Worm (Caenorhabditis elegans) whole organism, L3 larva: ENCODE measurements around the gene C45B11.6.

ENCODE experiments used
- R02D3.7 ChIP-seq: fragments of 150-350 bp; optimal IDR thresholded peaks from 2 replicates; lab custom pipeline; 2014; ENCODE audit warnings: missing biosample characterization, missing genetic modification characterization
- aly-2 ChIP-seq: fragments of 150-350 bp; optimal IDR thresholded peaks from 2 replicates; lab custom pipeline; 2014; ENCODE audit warnings: missing biosample characterization, missing genetic modification characterization
- ama-1 ChIP-seq: fragments of 150-350 bp; optimal IDR thresholded peaks from 2 replicates; lab custom pipeline; 2018
- ceh-16 ChIP-seq: sonication (generic microtip); optimal IDR thresholded peaks from 2 replicates; lab custom pipeline; 2017; ENCODE audit warnings: missing biosample characterization, missing genetic modification characterization
- ceh-28 ChIP-seq: fragments of 150-350 bp; optimal IDR thresholded peaks from 2 replicates; lab custom pipeline; 2014; ENCODE audit warnings: missing biosample characterization, missing genetic modification reagents, missing genetic modification characterization
- ceh-9 ChIP-seq: sonication (generic microtip); optimal IDR thresholded peaks from 2 replicates; lab custom pipeline; 2018; ENCODE audit warnings: missing biosample characterization, missing genetic modification characterization
- daf-12 ChIP-seq: fragments of 150-350 bp; optimal IDR thresholded peaks from 2 replicates; lab custom pipeline; 2014; ENCODE audit warnings: missing biosample characterization, missing genetic modification reagents, missing genetic modification characterization
- egl-27 ChIP-seq: sonication (generic microtip); optimal IDR thresholded peaks from 4 replicates; lab custom pipeline; 2017; ENCODE audit warnings: missing biosample characterization, missing genetic modification reagents, missing genetic modification characterization
- egl-5 ChIP-seq: fragments of 150-350 bp; optimal IDR thresholded peaks from 2 replicates; lab custom pipeline; 2017; ENCODE audit warnings: missing biosample characterization, missing genetic modification reagents, missing genetic modification characterization, inconsistent platforms
- elt-1 ChIP-seq: fragments of 150-350 bp; optimal IDR thresholded peaks from 2 replicates; lab custom pipeline; 2014; ENCODE audit warnings: missing biosample characterization, missing genetic modification characterization
- elt-2 ChIP-seq: sonication (generic microtip); optimal IDR thresholded peaks from 2 replicates; lab custom pipeline; 2016; ENCODE audit warnings: missing genetic modification reagents, mild to moderate bottlenecking, missing genetic modification characterization, missing compliant biosample characterization
- elt-3 ChIP-seq, 3 experiments: fragments of 150-350 bp in 1 of 3; sonication (generic microtip) in 2 of 3; optimal IDR thresholded peaks; 2 replicates in 2 of 3; 4 replicates in 1 of 3; lab custom pipeline; 2014 to 2017; ENCODE audit warnings: missing biosample characterization in 3 of 3, missing genetic modification characterization in 3 of 3
- eor-1 ChIP-seq, 2 experiments: fragments of 150-350 bp; optimal IDR thresholded peaks; 2 replicates each; lab custom pipeline; 2014 to 2018; ENCODE audit warnings: missing biosample characterization in 2 of 2, missing genetic modification characterization in 2 of 2
- fkh-10 ChIP-seq: sonication (generic microtip); optimal IDR thresholded peaks from 2 replicates; lab custom pipeline; 2017; ENCODE audit warnings: missing biosample characterization, missing genetic modification reagents, missing genetic modification characterization
- fkh-2 ChIP-seq: fragments of 150-350 bp; optimal IDR thresholded peaks from 2 replicates; lab custom pipeline; 2014; ENCODE audit warnings: missing biosample characterization, missing genetic modification reagents, missing genetic modification characterization
- fos-1 ChIP-seq: fragments of 150-350 bp; optimal IDR thresholded peaks from 2 replicates; lab custom pipeline; 2014; ENCODE audit warnings: missing biosample characterization, missing genetic modification characterization
- hmg-11 ChIP-seq: sonication (generic microtip); optimal IDR thresholded peaks from 2 replicates; lab custom pipeline; 2016; ENCODE audit warnings: missing genetic modification characterization, missing compliant biosample characterization
- jun-1 ChIP-seq: fragments of 150-350 bp; optimal IDR thresholded peaks from 2 replicates; lab custom pipeline; 2014; ENCODE audit warnings: missing biosample characterization, missing genetic modification reagents, missing genetic modification characterization
- lin-15B ChIP-seq: fragments of 150-350 bp; optimal IDR thresholded peaks from 2 replicates; lab custom pipeline; 2014; ENCODE audit warnings: missing biosample characterization, missing genetic modification characterization
- mdl-1 ChIP-seq: fragments of 150-350 bp; optimal IDR thresholded peaks from 2 replicates; lab custom pipeline; 2014; ENCODE audit warnings: missing biosample characterization, missing genetic modification characterization
- nfya-1 ChIP-seq: sonication (generic microtip); optimal IDR thresholded peaks from 2 replicates; lab custom pipeline; 2017; ENCODE audit warnings: missing genetic modification characterization, mild to moderate bottlenecking, missing compliant biosample characterization, antibody characterized with exemption, moderate library complexity; ENCODE audit not compliant: insufficient read depth
- nhr-11 ChIP-seq: fragments of 150-350 bp; optimal IDR thresholded peaks from 2 replicates; lab custom pipeline; 2014; ENCODE audit warnings: missing biosample characterization, missing genetic modification characterization
- nhr-12 ChIP-seq: fragments of 150-350 bp; optimal IDR thresholded peaks from 2 replicates; lab custom pipeline; 2014; ENCODE audit warnings: missing biosample characterization, missing genetic modification characterization
- nhr-23 ChIP-seq: fragments of 150-350 bp; optimal IDR thresholded peaks from 2 replicates; lab custom pipeline; 2014; ENCODE audit warnings: missing biosample characterization, missing genetic modification reagents, missing genetic modification characterization
- nhr-237 ChIP-seq: fragments of 150-350 bp; optimal IDR thresholded peaks from 2 replicates; lab custom pipeline; 2014; ENCODE audit warnings: missing biosample characterization, missing genetic modification characterization
- nhr-25 ChIP-seq: sonication (generic microtip); optimal IDR thresholded peaks from 2 replicates; lab custom pipeline; 2017; ENCODE audit warnings: missing biosample characterization, missing genetic modification characterization
- nhr-28 ChIP-seq: fragments of 150-350 bp; optimal IDR thresholded peaks from 2 replicates; lab custom pipeline; 2014; ENCODE audit warnings: missing biosample characterization, missing genetic modification characterization
- nhr-43 ChIP-seq: sonication (generic microtip); optimal IDR thresholded peaks from 2 replicates; lab custom pipeline; 2016; ENCODE audit warnings: mild to moderate bottlenecking, missing genetic modification characterization, missing compliant biosample characterization; ENCODE audit not compliant: poor library complexity, severe bottlenecking
- nhr-67 ChIP-seq: fragments of 150-350 bp; optimal IDR thresholded peaks from 2 replicates; lab custom pipeline; 2014; ENCODE audit warnings: missing biosample characterization, missing genetic modification characterization
- nhr-76 ChIP-seq: fragments of 150-350 bp; sonication (generic microtip); optimal IDR thresholded peaks from 5 replicates; lab custom pipeline; 2014; ENCODE audit warnings: missing biosample characterization, missing genetic modification characterization
- nhr-77 ChIP-seq: fragments of 150-350 bp; optimal IDR thresholded peaks from 2 replicates; lab custom pipeline; 2014; ENCODE audit warnings: missing biosample characterization, missing genetic modification characterization
- pha-4 ChIP-seq: fragments of 150-350 bp; optimal IDR thresholded peaks from 2 replicates; lab custom pipeline; 2014; ENCODE audit warnings: missing biosample characterization, missing genetic modification reagents, missing genetic modification characterization
- pqm-1 ChIP-seq: fragments of 150-350 bp; optimal IDR thresholded peaks from 2 replicates; lab custom pipeline; 2017; ENCODE audit warnings: missing biosample characterization, missing genetic modification characterization, inconsistent platforms
- sea-2 ChIP-seq: fragments of 150-350 bp; sonication (generic microtip); optimal IDR thresholded peaks from 4 replicates; lab custom pipeline; 2014; ENCODE audit warnings: missing biosample characterization, missing genetic modification reagents, missing genetic modification characterization
- snpc-4 ChIP-seq: fragments of 150-350 bp; optimal IDR thresholded peaks from 2 replicates; lab custom pipeline; 2014; ENCODE audit warnings: missing biosample characterization, missing genetic modification characterization
- tbx-2 ChIP-seq: sonication (generic microtip); optimal IDR thresholded peaks from 2 replicates; lab custom pipeline; 2016; ENCODE audit warnings: mild to moderate bottlenecking, missing genetic modification characterization, missing compliant biosample characterization
- zag-1 ChIP-seq: fragments of 150-350 bp; optimal IDR thresholded peaks from 2 replicates; lab custom pipeline; 2014; ENCODE audit warnings: missing biosample characterization, missing genetic modification characterization
- ztf-4 ChIP-seq: fragments of 150-350 bp; optimal IDR thresholded peaks from 2 replicates; lab custom pipeline; 2014; ENCODE audit warnings: missing biosample characterization, missing genetic modification characterization

C45B11.6 gene

DNA sequence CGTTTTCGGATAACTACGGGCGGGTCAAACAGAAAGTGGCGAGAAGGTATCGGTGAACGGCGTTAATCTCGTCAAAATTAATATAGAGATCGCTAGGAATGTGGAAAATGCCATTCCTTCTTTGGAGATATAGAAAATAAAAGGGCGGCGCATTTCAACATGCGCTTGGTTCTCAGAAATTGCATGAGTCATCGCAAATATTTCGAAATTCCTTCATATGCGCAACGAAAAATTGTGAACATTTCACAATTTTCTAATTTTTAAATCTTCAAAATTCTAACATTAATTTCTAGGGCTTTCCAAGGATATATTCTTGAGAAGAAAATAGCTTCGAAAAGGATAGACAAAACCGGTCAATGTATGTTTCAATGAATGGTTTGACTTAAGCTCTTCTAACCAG is 35.0 kb downstream of the C45B11.6 start:
- TF ChIP-seq nhr-67, result no peak
- TF ChIP-seq egl-5 (tag; lab: Kevin White, UChicago), result no peak
- no peak for TF ChIP-seq snpc-4 (tag; lab: Kevin White, UChicago)
- no peak for TF ChIP-seq nhr-76 (tag; lab: Kevin White, UChicago)
- TF ChIP-seq egl-27 (tag; lab: Kevin White, UChicago), result no peak
- TF ChIP-seq nhr-237 (tag; lab: Kevin White, UChicago), result no peak
- TF ChIP-seq ceh-9, result no peak
- no peak for TF ChIP-seq ceh-16 (tag; lab: Kevin White, UChicago)
- no peak for TF ChIP-seq sea-2 (GFP tag; lab: Kevin White, UChicago)
- no peak for TF ChIP-seq ama-1 (lab: Kevin White, UChicago)
- TF ChIP-seq elt-3 (tag; optimal IDR thresholded peaks at IDR 0.05; lab: Kevin White, UChicago), result no peak
- TF ChIP-seq nhr-43, result no peak
- TF ChIP-seq elt-1 (tag; lab: Kevin White, UChicago), result no peak
- no peak for TF ChIP-seq pqm-1 (tag; lab: Kevin White, UChicago)
- TF ChIP-seq ztf-4, result no peak
- no peak for TF ChIP-seq nfya-1 (tag; lab: Kevin White, UChicago)
- TF ChIP-seq, all 47 proteins: peak for 0

- TF ChIP-seq elt-1 (tag; lab: Kevin White, UChicago) (no peak), pqm-1 (tag; lab: Kevin White, UChicago) (peak; percentile 78), nhr-77 (tag; lab: Kevin White, UChicago) (no peak), jun-1 (tag; lab: Kevin White, UChicago) (peak; percentile 40), daf-12 (tag; lab: Kevin White, UChicago) (no peak), elt-2 (tag; lab: Kevin White, UChicago) (peak; percentile 89), snpc-4 (tag; lab: Kevin White, UChicago) (no peak), ceh-28 (tag; lab: Kevin White, UChicago) (no peak), nhr-28 (tag; lab: Kevin White, UChicago) (no peak), pha-4 (tag; lab: Kevin White, UChicago) (peak; percentile 44), zag-1 (tag; lab: Kevin White, UChicago) (no peak), egl-5 (tag; lab: Kevin White, UChicago) (no peak), aly-2 (tag; lab: Kevin White, UChicago) (no peak), nhr-67 (no peak), nfya-1 (tag; lab: Kevin White, UChicago) (peak; percentile 80), nhr-43 (no peak), ama-1 (lab: Kevin White, UChicago) (peak; percentile 6), nhr-76 (tag; lab: Kevin White, UChicago) (no peak), ceh-9 (no peak), nhr-23 (no peak), tbx-2 (tag; lab: Kevin White, UChicago) (no peak), fkh-10 (GFP tag; lab: Kevin White, UChicago) (no peak), fos-1 (peak; percentile 32), nhr-25 (tag; lab: Kevin White, UChicago) (no peak), nhr-12 (tag; lab: Kevin White, UChicago) (no peak), mdl-1 (tag; lab: Kevin White, UChicago) (no peak), hmg-11 (tag; lab: Kevin White, UChicago) (peak; percentile 31), nhr-11 (peak; percentile 65)
Observed at ce11 chrV:11080345-11081102, 36.7 kb downstream of the C45B11.6 start, which contains the start of gene act-1. act-1 (plus strand) TSS chrV:11081052.

DNA sequence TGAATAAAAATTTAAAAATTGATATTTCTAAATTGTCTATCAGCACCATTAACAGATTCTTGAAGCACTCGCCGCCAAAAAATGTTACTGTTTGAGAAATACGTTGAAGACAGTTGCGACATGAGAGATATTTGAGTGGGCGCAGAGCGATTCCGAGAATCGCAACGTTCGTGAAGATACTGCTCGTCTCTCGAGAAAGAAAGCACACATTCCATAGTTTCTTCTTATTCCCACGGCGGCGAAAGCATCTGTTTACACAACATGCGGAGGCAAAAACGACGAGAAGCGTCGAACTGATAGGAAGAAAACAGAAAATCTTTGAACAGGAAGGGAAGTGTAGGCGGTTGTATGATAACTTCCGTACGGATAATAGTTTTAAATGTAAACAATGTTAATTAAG is 38.6 kb downstream of the C45B11.6 start:
- TF ChIP-seq pha-4 (tag; lab: Kevin White, UChicago) (peak; percentile 36), R02D3.7 (tag; lab: Kevin White, UChicago) (no peak), fkh-10 (GFP tag; lab: Kevin White, UChicago) (no peak), lin-15B (tag; lab: Kevin White, UChicago) (peak; percentile 7), ama-1 (lab: Kevin White, UChicago) (peak; percentile 75), nhr-11 (peak; percentile 90), fkh-2 (tag; lab: Kevin White, UChicago) (no peak), tbx-2 (tag; lab: Kevin White, UChicago) (peak; percentile 17), nhr-77 (tag; lab: Kevin White, UChicago) (no peak), nfya-1 (tag; lab: Kevin White, UChicago) (peak; percentile 12), ceh-28 (tag; lab: Kevin White, UChicago) (peak; percentile 1), eor-1 (tag; optimal IDR thresholded peaks at IDR 0.05; lab: Kevin White, UChicago) (no peak)
